Worm (Caenorhabditis elegans) whole organism, L4/young adult: Measurements from ENCODE around the gene aqp-3.

Experiments
- dao-5 ChIP-seq: sonication (generic microtip); optimal IDR thresholded peaks from 2 replicates; lab custom pipeline; 2016; ENCODE audit warnings: missing genotype, missing genetic modification characterization, moderate library complexity, missing compliant biosample characterization
- him-1 ChIP-seq: sonication (generic microtip); optimal IDR thresholded peaks from 2 replicates; lab custom pipeline; 2016; ENCODE audit warnings: missing genotype, missing genetic modification reagents, missing genetic modification characterization, missing compliant biosample characterization

DNA sequence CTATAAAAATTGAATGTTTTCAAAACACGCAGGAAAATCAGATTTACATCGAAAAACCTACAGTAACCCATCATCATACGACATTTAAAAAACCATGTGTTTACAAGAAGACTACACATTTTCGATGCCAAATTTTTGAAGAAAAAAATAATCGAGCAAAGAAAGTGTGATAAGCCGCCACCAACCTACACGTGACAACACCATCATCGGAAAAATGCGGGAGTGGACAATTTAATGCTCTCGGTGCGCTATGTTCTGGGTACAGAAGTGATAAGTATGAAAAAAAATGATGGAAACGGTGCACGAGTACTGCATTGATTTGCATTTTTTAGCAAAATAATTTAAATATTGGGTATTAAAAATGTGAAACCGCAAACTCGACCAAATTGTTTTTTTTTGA lies 1.6 kb downstream of the aqp-3 start:
- TF ChIP-seq dao-5 (tag; lab: Kevin White, UChicago) (no peak), him-1 (tag; lab: Kevin White, UChicago) (no peak)
